Fruit fly (Drosophila melanogaster) S2 (cell line): ENCODE measurements around the gene Imp.

Experiments
- CG8478 ChIP-seq: fragments of >200 bp; optimal IDR thresholded peaks from 2 replicates; lab custom pipeline; 2018
- CTCF ChIP-seq, 2 experiments: fragments of >200 bp; optimal IDR thresholded peaks; 2 replicates each; lab custom pipeline; 2018

DNA sequence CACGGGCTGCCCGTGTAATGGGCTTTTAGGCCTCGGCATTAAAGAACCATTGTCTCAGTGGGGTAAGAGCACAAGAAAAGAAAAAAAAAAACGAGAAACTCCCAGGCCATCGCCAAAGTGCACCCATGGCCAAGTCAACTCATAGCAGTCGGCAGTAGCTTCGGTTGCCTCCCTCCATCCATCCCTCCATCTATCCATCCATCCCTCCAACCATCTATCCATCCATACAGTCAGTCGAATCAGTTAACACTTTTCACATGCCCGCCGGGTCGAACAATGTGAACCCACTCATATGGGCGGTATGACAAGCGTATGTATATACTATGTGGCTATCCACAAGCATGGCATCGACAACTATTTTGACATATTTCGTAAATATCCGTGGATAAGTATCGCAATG lies 43.6 kb upstream of the Imp start:
- TF ChIP-seq CG8478 (no peak), CTCF (optimal IDR thresholded peaks at IDR 0.05; lab: Kevin White, UChicago) (no peak)
